Worm (Caenorhabditis elegans): ENCODE data around the gene Y19D2B.1.

The Y19D2B.1 gene

ce11 chrII:10873631-10874030, 49.1 kb downstream of the Y19D2B.1 start, which contains the start of gene orc-2:
orc-2 (plus strand) TSS chrII:10873931.
- TF ChIP-seq dao-5 (tag; optimal IDR thresholded peaks at IDR 0.05) (no peak), him-1 (tag; optimal IDR thresholded peaks at IDR 0.05) (no peak), W03F9.2 (tag; optimal IDR thresholded peaks at IDR 0.05) (no peak)

All from whole organism, L4/young adult.